Fruit fly (Drosophila melanogaster) whole organism, pupa: ENCODE measurements around the gene Nle.

ENCODE experiments used
- CG10348 ChIP-seq: fragments of 200-800 bp; sonication (Bioruptor generic); IDR thresholded peaks from 2 replicates; pipeline ENCODE4 v1.3.6; 2022; ENCODE audit warnings: missing biosample characterization, missing genetic modification characterization
- CG14655 ChIP-seq: fragments of 200-800 bp; sonication (Bioruptor generic); optimal IDR thresholded peaks from 3 replicates; lab custom pipeline; 2017; ENCODE audit warnings: mild to moderate bottlenecking, missing biosample characterization, missing genetic modification reagents, missing genetic modification characterization
- CG15710 ChIP-seq: fragments of 200-800 bp; sonication (Bioruptor generic); optimal IDR thresholded peaks from 2 replicates; lab custom pipeline; 2018; ENCODE audit warnings: missing biosample characterization, mild to moderate bottlenecking, missing genetic modification characterization, moderate library complexity
- CG17806 ChIP-seq: fragments of 200-800 bp; sonication (Bioruptor generic); optimal IDR thresholded peaks from 2 replicates; lab custom pipeline; 2018; ENCODE audit warnings: missing biosample characterization, mild to moderate bottlenecking, missing genetic modification characterization, moderate library complexity
- CG8301 ChIP-seq: fragments of 200-800 bp; sonication (Bioruptor generic); optimal IDR thresholded peaks from 2 replicates; lab custom pipeline; 2018; ENCODE audit warnings: missing biosample characterization, mild to moderate bottlenecking, missing genetic modification characterization
- EcR ChIP-seq: fragments of 200-800 bp; sonication (Bioruptor generic); optimal IDR thresholded peaks from 3 replicates; lab custom pipeline; 2019; ENCODE audit warnings: missing biosample characterization, missing genetic modification characterization, mild to moderate bottlenecking, moderate library complexity, missing genetic modification reagents
- Pif1B ChIP-seq: fragments of 200-800 bp; sonication (Bioruptor generic); optimal IDR thresholded peaks from 3 replicates; lab custom pipeline; 2016; ENCODE audit warnings: missing biosample characterization, missing genetic modification characterization
- Snoo ChIP-seq: fragments of 200-800 bp; sonication (Bioruptor generic); optimal IDR thresholded peaks from 3 replicates; lab custom pipeline; 2017; ENCODE audit warnings: missing biosample characterization, mild to moderate bottlenecking, missing genetic modification characterization, inconsistent platforms
- fd96Ca ChIP-seq: fragments of 200-800 bp; sonication (Bioruptor generic); IDR thresholded peaks from 3 replicates; pipeline ENCODE4 v1.3.6; 2022; ENCODE audit warnings: missing biosample characterization, missing genetic modification characterization
- gl ChIP-seq: fragments of 200-800 bp; sonication (Bioruptor generic); optimal IDR thresholded peaks from 2 replicates; lab custom pipeline; 2018; ENCODE audit warnings: missing biosample characterization, mild to moderate bottlenecking, missing genetic modification characterization

DNA sequence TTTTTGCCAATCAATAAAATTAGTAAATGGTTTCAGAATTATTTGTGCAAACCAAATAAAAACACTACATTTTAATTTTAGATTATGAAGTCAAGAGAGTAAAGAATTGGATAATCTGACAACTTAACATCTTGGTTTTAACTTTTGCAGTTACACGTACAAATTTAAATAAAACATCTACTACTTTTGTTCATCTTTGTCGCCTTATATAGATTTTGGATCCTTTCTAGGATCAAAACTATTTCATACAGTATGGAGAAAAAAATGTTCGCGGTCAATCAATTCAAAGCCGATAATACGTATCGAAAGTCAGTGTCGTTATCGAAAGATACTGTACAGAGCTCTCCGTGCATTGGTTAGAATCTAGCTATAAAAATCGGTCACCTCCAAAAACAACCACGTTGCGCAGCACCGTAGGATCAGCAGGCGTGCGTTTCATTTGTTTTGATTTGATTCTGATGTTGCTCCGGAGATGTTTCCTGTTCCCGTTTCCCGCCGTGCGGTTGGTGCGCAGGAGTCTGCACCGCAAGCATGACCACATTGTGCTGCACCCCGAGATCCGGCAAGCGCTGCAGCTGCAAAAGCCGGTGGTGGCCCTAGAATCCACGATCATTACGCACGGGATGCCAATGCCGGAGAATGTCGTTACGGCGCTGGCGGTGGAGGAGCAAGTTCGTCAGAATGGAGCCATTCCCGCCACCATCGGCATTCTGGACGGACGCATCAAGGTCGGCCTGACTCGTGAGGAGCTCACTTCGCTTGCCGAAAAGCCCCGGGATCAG, 4.0 kb downstream of the Nle start, which contains the start of the genes uncNacbeta and CG2794:
- TF ChIP-seq CG17806 (tag; lab: Kevin White, UChicago) (no peak), EcR (GFP tag; lab: Kevin White, UChicago) (no peak), Pif1B (GFP tag; lab: Kevin White, UChicago) (no peak), CG8301 (tag; lab: Kevin White, UChicago) (no peak), gl (tag; lab: Kevin White, UChicago) (no peak), fd96Ca (GFP tag; lab: Robert Waterston, UW) (0 out of 3 replicates have a peak, but pooled peaks have one; percentile 22), Snoo (no peak), CG15710 (tag; lab: Kevin White, UChicago) (no peak), CG14655 (GFP tag; lab: Kevin White, UChicago) (no peak), CG10348 (no peak)
